Worm (Caenorhabditis elegans): Measurements from ENCODE around the gene Y53F4B.51.

Gene Y53F4B.51

ce11 chrII:15010366-15011235, 3.6 kb downstream of the Y53F4B.51 start, which contains the start of the genes Y53F4B.9 and Y53F4B.11 (continued):
- 0 out of 2 replicates have a peak, but pooled peaks have one; percentile 52 for TF ChIP-seq dmd-9 (GFP tag; IDR thresholded peaks at IDR 0.05)
- no peak for TF ChIP-seq sdz-12 (GFP tag; optimal IDR thresholded peaks at IDR 0.05)
- peak; percentile 45 for TF ChIP-seq lin-15B (tag; optimal IDR thresholded peaks at IDR 0.05)
- no peak for TF ChIP-seq duxl-1 (tag; optimal IDR thresholded peaks at IDR 0.05; ENCODE audit: poor library complexity)
- TF ChIP-seq ceh-20 (GFP tag; IDR thresholded peaks at IDR 0.05), result peak; percentile 27; the same call in 1 of the 2 replicates
- no peak for TF ChIP-seq lin-1 (GFP tag; IDR thresholded peaks at IDR 0.05)
- no peak for TF ChIP-seq fos-1 (tag; optimal IDR thresholded peaks at IDR 0.05)
- no peak for TF ChIP-seq daf-19 (GFP tag; conservative IDR thresholded peaks at IDR 0.05)
- TF ChIP-seq ztf-11 (tag; optimal IDR thresholded peaks at IDR 0.05), result no peak
- TF ChIP-seq ceh-28 (tag; optimal IDR thresholded peaks at IDR 0.05), result no peak
- no peak for TF ChIP-seq zfp-2 (tag; optimal IDR thresholded peaks at IDR 0.05)
- no peak for TF ChIP-seq madf-5 (GFP tag; IDR thresholded peaks at IDR 0.05)
- peak; percentile 42 for TF ChIP-seq snpc-4 (tag; optimal IDR thresholded peaks at IDR 0.05)
- TF ChIP-seq nhr-25 (tag; optimal IDR thresholded peaks at IDR 0.05; ENCODE audit: borderline replicate concordance, insufficient read depth), result no peak
- no peak for TF ChIP-seq egl-43 (GFP tag; IDR thresholded peaks at IDR 0.05)
- TF ChIP-seq Y105C5A.15 (GFP tag; IDR thresholded peaks at IDR 0.05), result no peak
- TF ChIP-seq zag-1 (tag; optimal IDR thresholded peaks at IDR 0.05), result no peak
- TF ChIP-seq skn-1 (tag; optimal IDR thresholded peaks at IDR 0.05), result no peak
- TF ChIP-seq arid-1 (GFP tag; conservative IDR thresholded peaks at IDR 0.05), result peak; percentile 48; the same call in 1 of the 2 replicates
- peak; percentile 53 for TF ChIP-seq nhr-11 (tag; optimal IDR thresholded peaks at IDR 0.05)
- no peak for TF ChIP-seq ceh-62 (tag; optimal IDR thresholded peaks at IDR 0.05)
- TF ChIP-seq D1046.2 (GFP tag; IDR thresholded peaks at IDR 0.05), result no peak
- TF ChIP-seq lin-29 (GFP tag; IDR thresholded peaks at IDR 0.05), result no peak
- no peak for TF ChIP-seq ceh-82 (tag; optimal IDR thresholded peaks at IDR 0.05)
- TF ChIP-seq pqm-1 (tag; optimal IDR thresholded peaks at IDR 0.05), result no peak
- TF ChIP-seq mdl-1 (tag; optimal IDR thresholded peaks at IDR 0.05), result no peak
- no peak for TF ChIP-seq zip-2 (tag; optimal IDR thresholded peaks at IDR 0.05)
- TF ChIP-seq ZK546.5 (tag; optimal IDR thresholded peaks at IDR 0.05), result no peak

- no peak for TF ChIP-seq dmd-6 (GFP tag; IDR thresholded peaks at IDR 0.05)
- no peak for TF ChIP-seq rbr-2 (tag; optimal IDR thresholded peaks at IDR 0.05)
- TF ChIP-seq ceh-28 (tag; optimal IDR thresholded peaks at IDR 0.05), result no peak
- no peak for TF ChIP-seq mxl-3 (GFP tag; optimal IDR thresholded peaks at IDR 0.05)
- no peak for TF ChIP-seq snpc-4 (tag; optimal IDR thresholded peaks at IDR 0.05)
- no peak for TF ChIP-seq spr-3 (GFP tag; optimal IDR thresholded peaks at IDR 0.05)
- no peak for TF ChIP-seq hlh-30 (tag; optimal IDR thresholded peaks at IDR 0.05; ENCODE audit: insufficient read depth)
- TF ChIP-seq set-16 (GFP tag; IDR thresholded peaks at IDR 0.05), result peak; percentile 77
- TF ChIP-seq pqm-1 (tag; optimal IDR thresholded peaks at IDR 0.05), result no peak
- no peak for TF ChIP-seq fkh-10 (GFP tag; optimal IDR thresholded peaks at IDR 0.05)
- peak in 1 of 2 experiments; percentile 62 for TF ChIP-seq hif-1 (tag; optimal IDR thresholded peaks at IDR 0.05)
- no peak for TF ChIP-seq F26F4.8 (GFP tag; conservative IDR thresholded peaks at IDR 0.05)
- no peak for TF ChIP-seq Y5F2A.4 (GFP tag; optimal IDR thresholded peaks at IDR 0.05)
- 0 out of 2 replicates have a peak, but pooled peaks have one; percentile 4 for TF ChIP-seq lin-38 (GFP tag; IDR thresholded peaks at IDR 0.05)
- no peak for TF ChIP-seq egl-27 (tag; optimal IDR thresholded peaks at IDR 0.05)
- no peak for TF ChIP-seq unc-62 (GFP tag; optimal IDR thresholded peaks at IDR 0.05 in 1 of 2)
- TF ChIP-seq unc-62 (tag; optimal IDR thresholded peaks at IDR 0.05), result no peak
- TF ChIP-seq zfp-3 (GFP tag; conservative IDR thresholded peaks at IDR 0.05), result no peak
- TF ChIP-seq madf-5 (GFP tag; IDR thresholded peaks at IDR 0.05), result no peak
- no peak for TF ChIP-seq R02D3.7 (tag; optimal IDR thresholded peaks at IDR 0.05)
- no peak for TF ChIP-seq nhr-11 (tag; optimal IDR thresholded peaks at IDR 0.05)
- 0 out of 2 replicates have a peak, but pooled peaks have one; percentile 21 for TF ChIP-seq vab-7 (GFP tag; IDR thresholded peaks at IDR 0.05)
- no peak for TF ChIP-seq pha-4 (GFP tag; IDR thresholded peaks at IDR 0.05)
- no peak for TF ChIP-seq pha-4 (tag; optimal IDR thresholded peaks at IDR 0.05)
- TF ChIP-seq lin-15B (tag; optimal IDR thresholded peaks at IDR 0.05), result no peak
Observed at ce11 chrII:15008481-15009057, 5.7 kb downstream of the Y53F4B.51 start.
